Fruit fly (Drosophila melanogaster) whole organism, embryonic: Measurements from ENCODE around the gene fig.
A peak's percentile ranks its signal among the peaks of the same experiment; 100 is the strongest.

Source experiments
- C15 ChIP-seq: fragments of 200-800 bp; sonication (Bioruptor generic); IDR thresholded peaks from 3 replicates; pipeline ENCODE4 v1.3.6; 2022; ENCODE audit warnings: missing biosample characterization, missing genetic modification characterization
- CG10321 ChIP-seq: fragments of 200-800 bp; sonication (Bioruptor generic); IDR thresholded peaks from 2 replicates; pipeline ENCODE4 v1.3.6; 2022; ENCODE audit warnings: missing biosample characterization, missing genetic modification characterization
- CG10366 ChIP-seq: fragments of 200-800 bp; sonication (Bioruptor generic); IDR thresholded peaks from 2 replicates; pipeline ENCODE4 v1.3.6; 2022; ENCODE audit warnings: missing biosample characterization, missing genetic modification characterization
- CG6813 ChIP-seq: fragments of 200-800 bp; sonication (Bioruptor generic); optimal IDR thresholded peaks from 2 replicates; lab custom pipeline; 2017; ENCODE audit warnings: missing biosample characterization, missing genetic modification characterization, mild to moderate bottlenecking, moderate library complexity, missing genetic modification reagents
- CG9797 ChIP-seq: fragments of 200-800 bp; sonication (Bioruptor generic); optimal IDR thresholded peaks from 3 replicates; lab custom pipeline; 2018; ENCODE audit warnings: missing biosample characterization, mild to moderate bottlenecking, missing genetic modification characterization
- CG9876 ChIP-seq: fragments of 200-800 bp; sonication (Bioruptor generic); optimal IDR thresholded peaks from 2 replicates; lab custom pipeline; 2016; ENCODE audit warnings: missing biosample characterization, missing genetic modification characterization
- Doc3 ChIP-seq: fragments of 200-800 bp; sonication (Bioruptor generic); IDR thresholded peaks from 3 replicates; pipeline ENCODE4 v1.3.6; 2022; ENCODE audit warnings: missing biosample characterization, missing genetic modification characterization; ENCODE audit not compliant: partially characterized antibody
- NC2β ChIP-seq: fragments of 200-800 bp; sonication (Bioruptor generic); optimal IDR thresholded peaks from 2 replicates; lab custom pipeline; 2016; ENCODE audit warnings: missing biosample characterization, missing genetic modification characterization
- psq ChIP-seq: fragments of 200-800 bp; sonication (Bioruptor generic); optimal IDR thresholded peaks from 2 replicates; lab custom pipeline; 2017; ENCODE audit warnings: missing biosample characterization, missing genetic modification characterization
- stwl ChIP-seq: fragments of 200-800 bp; sonication (Bioruptor generic); optimal IDR thresholded peaks from 3 replicates; lab custom pipeline; 2018; ENCODE audit warnings: missing biosample characterization, mild to moderate bottlenecking, missing genetic modification characterization, moderate library complexity

dm6 chr3R:29772795-29773331 lies 7.4 kb downstream of the fig start:
- no peak for TF ChIP-seq CG6813
- peak; percentile 88 for TF ChIP-seq CG10321 (GFP tag; lab: Robert Waterston, UW)
- no peak for TF ChIP-seq CG9876 (GFP tag; lab: Kevin White, UChicago)
- TF ChIP-seq CG9797 (GFP tag; lab: Kevin White, UChicago) = no peak
- 0 out of 3 replicates have a peak, but pooled peaks have one; percentile 35 for TF ChIP-seq Doc3 (GFP tag; lab: Robert Waterston, UW)
- peak; percentile 76 for TF ChIP-seq psq (GFP tag; lab: Kevin White, UChicago)
- TF ChIP-seq stwl = peak; percentile 5
- TF ChIP-seq CG10366 = no peak
- no peak for TF ChIP-seq NC2β
- no peak for TF ChIP-seq C15
